Fruit fly (Drosophila melanogaster) whole organism, embryonic: Measurements from ENCODE around the gene CG32813.

Experiments
- Atf6 ChIP-seq: fragments of 200-800 bp; sonication (Bioruptor generic); IDR thresholded peaks from 2 replicates; pipeline ENCODE4 v1.3.6; 2022; ENCODE audit warnings: missing biosample characterization, missing genetic modification characterization
- BEAF-32 ChIP-seq: fragments of 200-800 bp; sonication (Bioruptor generic); optimal IDR thresholded peaks from 3 replicates; lab custom pipeline; 2017; ENCODE audit warnings: missing biosample characterization, missing genetic modification characterization, mild to moderate bottlenecking, moderate library complexity, missing genetic modification reagents
- CG10366 ChIP-seq: fragments of 200-800 bp; sonication (Bioruptor generic); IDR thresholded peaks from 2 replicates; pipeline ENCODE4 v1.3.6; 2022; ENCODE audit warnings: missing biosample characterization, missing genetic modification characterization
- CG11695 ChIP-seq: fragments of 200-800 bp; sonication (Bioruptor generic); IDR thresholded peaks from 3 replicates; pipeline ENCODE4 v1.3.6; 2022; ENCODE audit warnings: missing biosample characterization, missing genetic modification characterization
- CG12071 ChIP-seq: fragments of 200-800 bp; sonication (Bioruptor generic); optimal IDR thresholded peaks from 3 replicates; lab custom pipeline; 2018; ENCODE audit warnings: missing biosample characterization, mild to moderate bottlenecking, missing genetic modification characterization
- CG15601 ChIP-seq: fragments of 200-800 bp; sonication (Bioruptor generic); optimal IDR thresholded peaks from 3 replicates; lab custom pipeline; 2019; ENCODE audit warnings: missing biosample characterization, mild to moderate bottlenecking, missing genetic modification characterization, moderate library complexity
- CG17361 ChIP-seq: fragments of 200-800 bp; sonication (Bioruptor generic); IDR thresholded peaks from 3 replicates; pipeline ENCODE4 v1.3.6; 2022; ENCODE audit warnings: missing biosample characterization, missing genetic modification characterization
- CG18599 ChIP-seq: fragments of 200-800 bp; sonication (Bioruptor generic); optimal IDR thresholded peaks from 3 replicates; lab custom pipeline; 2017; ENCODE audit warnings: missing biosample characterization, missing genetic modification characterization, mild to moderate bottlenecking, moderate library complexity, missing genetic modification reagents
- CG31224 ChIP-seq: fragments of 200-800 bp; sonication (Bioruptor generic); IDR thresholded peaks from 2 replicates; pipeline ENCODE4 v1.3.6; 2022; ENCODE audit warnings: missing biosample characterization, missing genetic modification characterization
- CG34422 ChIP-seq: fragments of 200-800 bp; sonication (Bioruptor generic); IDR thresholded peaks from 3 replicates; pipeline ENCODE4 v1.3.6; 2022; ENCODE audit warnings: missing biosample characterization, missing genetic modification characterization
- CG6254 ChIP-seq: fragments of 200-800 bp; sonication (Bioruptor generic); optimal IDR thresholded peaks from 3 replicates; lab custom pipeline; 2017; ENCODE audit warnings: mild to moderate bottlenecking, missing biosample characterization, missing genetic modification reagents, missing genetic modification characterization
- CG8765 ChIP-seq: fragments of 200-800 bp; sonication (Bioruptor generic); IDR thresholded peaks from 2 replicates; pipeline ENCODE4 v1.3.6; 2022; ENCODE audit warnings: missing biosample characterization, missing genetic modification characterization
- CG8924 ChIP-seq: fragments of 200-800 bp; optimal IDR thresholded peaks from 3 replicates; lab custom pipeline; 2019; ENCODE audit warnings: missing biosample characterization, mild to moderate bottlenecking, missing genetic modification characterization, moderate library complexity
- CG9215 ChIP-seq: fragments of 200-800 bp; sonication (Bioruptor generic); IDR thresholded peaks from 2 replicates; pipeline ENCODE4 v1.3.6; 2022; ENCODE audit warnings: missing biosample characterization, missing genetic modification characterization
- CTCF ChIP-seq: fragments of 200-800 bp; sonication (Bioruptor generic); optimal IDR thresholded peaks from 2 replicates; lab custom pipeline; 2017; ENCODE audit warnings: missing biosample characterization, mild to moderate bottlenecking, missing genetic modification characterization, moderate library complexity
- Chrac-16 ChIP-seq: fragments of 200-800 bp; sonication (Bioruptor generic); optimal IDR thresholded peaks from 3 replicates; lab custom pipeline; 2016; ENCODE audit warnings: missing biosample characterization, missing genetic modification characterization
- CoRest ChIP-seq: fragments of 200-800 bp; sonication (Bioruptor generic); optimal IDR thresholded peaks from 3 replicates; lab custom pipeline; 2018; ENCODE audit warnings: missing biosample characterization, mild to moderate bottlenecking, missing genetic modification characterization, moderate library complexity
- D19A ChIP-seq: fragments of 200-800 bp; optimal IDR thresholded peaks from 3 replicates; lab custom pipeline; 2019; ENCODE audit warnings: missing biosample characterization, mild to moderate bottlenecking, missing genetic modification characterization, moderate library complexity
- Elba2 ChIP-seq: fragments of 200-800 bp; sonication (Bioruptor generic); optimal IDR thresholded peaks from 3 replicates; lab custom pipeline; 2016; ENCODE audit warnings: missing biosample characterization, missing genetic modification characterization
- H15 ChIP-seq: fragments of 200-800 bp; sonication (Bioruptor generic); IDR thresholded peaks from 3 replicates; pipeline ENCODE4 v1.3.6; 2022; ENCODE audit warnings: missing biosample characterization, missing genetic modification characterization
- HLHmδ ChIP-seq: fragments of 200-800 bp; sonication (Bioruptor generic); optimal IDR thresholded peaks from 2 replicates; lab custom pipeline; 2018; ENCODE audit warnings: missing biosample characterization, mild to moderate bottlenecking, missing genetic modification characterization, moderate library complexity
- Hr78 ChIP-seq, 2 experiments: fragments of 200-800 bp in 1 of 2; fragments of >200 bp in 1 of 2; sonication (Bioruptor generic) in 1 of 2; optimal IDR thresholded peaks; 2 replicates each; lab custom pipeline; 2017 to 2019; ENCODE audit warnings: missing biosample characterization in 2 of 2, missing genetic modification characterization in 2 of 2, mild to moderate bottlenecking in 1 of 2, moderate library complexity in 1 of 2
- Kr ChIP-seq: fragments of 200-800 bp; sonication (Bioruptor generic); optimal IDR thresholded peaks from 2 replicates; lab custom pipeline; 2017; ENCODE audit warnings: missing biosample characterization, mild to moderate bottlenecking, missing genetic modification characterization
- Lhr ChIP-seq: fragments of 200-800 bp; sonication (Bioruptor generic); optimal IDR thresholded peaks from 3 replicates; lab custom pipeline; 2017; ENCODE audit warnings: mild to moderate bottlenecking, missing biosample characterization, missing genetic modification reagents, missing genetic modification characterization
- Mrtf ChIP-seq: fragments of 200-800 bp; sonication (Bioruptor generic); IDR thresholded peaks from 3 replicates; pipeline ENCODE4 v1.3.6; 2022; ENCODE audit warnings: missing biosample characterization, missing genetic modification characterization
- NfI ChIP-seq: fragments of 200-800 bp; sonication (Bioruptor generic); optimal IDR thresholded peaks from 3 replicates; lab custom pipeline; 2018; ENCODE audit warnings: missing biosample characterization, mild to moderate bottlenecking, missing genetic modification characterization, moderate library complexity
- PHDP ChIP-seq: fragments of 200-800 bp; sonication (Bioruptor generic); optimal IDR thresholded peaks from 3 replicates; lab custom pipeline; 2018; ENCODE audit warnings: missing biosample characterization, mild to moderate bottlenecking, missing genetic modification characterization, moderate library complexity
- Ptx1 ChIP-seq: fragments of 200-800 bp; sonication (Bioruptor generic); IDR thresholded peaks from 2 replicates; pipeline ENCODE4 v1.3.6; 2022; ENCODE audit warnings: missing biosample characterization, missing genetic modification characterization
- Scr ChIP-seq: fragments of 200-800 bp; sonication (Bioruptor generic); IDR thresholded peaks from 2 replicates; pipeline ENCODE4 v1.3.6; 2022; ENCODE audit warnings: missing biosample characterization, missing genetic modification characterization; ENCODE audit not compliant: partially characterized antibody
- Sry-δ ChIP-seq: fragments of 200-800 bp; sonication (Bioruptor generic); optimal IDR thresholded peaks from 2 replicates; lab custom pipeline; 2016; ENCODE audit warnings: missing biosample characterization, missing genetic modification characterization
- TFAM ChIP-seq: fragments of 200-800 bp; sonication (Bioruptor generic); optimal IDR thresholded peaks from 2 replicates; lab custom pipeline; 2017; ENCODE audit warnings: missing biosample characterization, missing genetic modification characterization, inconsistent platforms
- ab ChIP-seq: fragments of 200-800 bp; sonication (Bioruptor generic); optimal IDR thresholded peaks from 2 replicates; lab custom pipeline; 2016; ENCODE audit warnings: missing biosample characterization, missing genetic modification characterization
- ap ChIP-seq: fragments of 200-800 bp; sonication (Bioruptor generic); IDR thresholded peaks from 2 replicates; pipeline ENCODE4 v1.3.6; 2022; ENCODE audit warnings: missing biosample characterization, missing genetic modification characterization
- cg ChIP-seq: fragments of 200-800 bp; sonication (Bioruptor generic); optimal IDR thresholded peaks from 3 replicates; lab custom pipeline; 2019; ENCODE audit warnings: missing biosample characterization, mild to moderate bottlenecking, missing genetic modification characterization, moderate library complexity
- chinmo ChIP-seq: fragments of 200-800 bp; sonication (Bioruptor generic); IDR thresholded peaks from 4 replicates; pipeline ENCODE4 v1.3.6; 2022; ENCODE audit warnings: missing biosample characterization, missing genetic modification characterization; ENCODE audit not compliant: partially characterized antibody
- crp ChIP-seq, 2 experiments: fragments of 200-800 bp; sonication (Bioruptor generic); optimal IDR thresholded peaks; 2 replicates in 1 of 2; 3 replicates in 1 of 2; lab custom pipeline; 2017; ENCODE audit warnings: missing biosample characterization in 2 of 2, missing genetic modification characterization in 2 of 2, mild to moderate bottlenecking in 1 of 2, moderate library complexity in 1 of 2
- dati ChIP-seq: fragments of 200-800 bp; sonication (Bioruptor generic); IDR thresholded peaks from 2 replicates; pipeline ENCODE4 v1.3.6; 2022; ENCODE audit warnings: missing biosample characterization, missing genetic modification characterization
- disco-r ChIP-seq: fragments of 200-800 bp; sonication (Bioruptor generic); optimal IDR thresholded peaks from 2 replicates; lab custom pipeline; 2016; ENCODE audit warnings: missing biosample characterization, missing genetic modification characterization
- gsb-n ChIP-seq: fragments of 200-800 bp; sonication (Bioruptor generic); optimal IDR thresholded peaks from 3 replicates; lab custom pipeline; 2018; ENCODE audit warnings: missing biosample characterization, mild to moderate bottlenecking, missing genetic modification characterization
- hb ChIP-seq: fragments of 200-800 bp; sonication (Bioruptor generic); IDR thresholded peaks from 3 replicates; pipeline ENCODE4 v1.3.6; 2022; ENCODE audit warnings: missing biosample characterization, missing genetic modification characterization; ENCODE audit not compliant: partially characterized antibody
- inv ChIP-seq: fragments of 200-800 bp; sonication (Bioruptor generic); IDR thresholded peaks from 2 replicates; pipeline ENCODE4 v1.3.6; 2022; ENCODE audit warnings: missing biosample characterization, missing genetic modification characterization; ENCODE audit not compliant: partially characterized antibody
- kay ChIP-seq: fragments of 200-800 bp; sonication (Bioruptor generic); optimal IDR thresholded peaks from 2 replicates; lab custom pipeline; 2016; ENCODE audit warnings: missing biosample characterization, missing genetic modification characterization
- lmd ChIP-seq: fragments of 200-800 bp; sonication (Bioruptor generic); IDR thresholded peaks from 2 replicates; pipeline ENCODE4 v1.3.6; 2022; ENCODE audit warnings: missing biosample characterization, missing genetic modification characterization
- mld ChIP-seq: fragments of 200-800 bp; sonication (Bioruptor generic); IDR thresholded peaks from 3 replicates; pipeline ENCODE4 v1.3.6; 2022; ENCODE audit warnings: missing biosample characterization, missing genetic modification characterization; ENCODE audit not compliant: partially characterized antibody
- nmo ChIP-seq: fragments of 200-800 bp; sonication (Bioruptor generic); optimal IDR thresholded peaks from 2 replicates; lab custom pipeline; 2018; ENCODE audit warnings: missing biosample characterization, mild to moderate bottlenecking, missing genetic modification characterization, moderate library complexity
- sens-2 ChIP-seq: fragments of 200-800 bp; sonication (Bioruptor generic); IDR thresholded peaks from 2 replicates; pipeline ENCODE4 v1.3.6; 2022; ENCODE audit warnings: missing biosample characterization, missing genetic modification characterization
- slbo ChIP-seq: fragments of 200-800 bp; sonication (Bioruptor generic); IDR thresholded peaks from 2 replicates; pipeline ENCODE4 v1.3.6; 2022; ENCODE audit warnings: missing biosample characterization, missing genetic modification characterization
- ttk ChIP-seq: fragments of 200-800 bp; sonication (Bioruptor generic); IDR thresholded peaks from 2 replicates; pipeline ENCODE4 v2.1.2; 2022; ENCODE audit warnings: missing biosample characterization, missing genetic modification characterization
- vfl ChIP-seq: fragments of 200-800 bp; sonication (Bioruptor generic); optimal IDR thresholded peaks from 2 replicates; lab custom pipeline; 2016; ENCODE audit warnings: missing biosample characterization, missing genetic modification characterization
- yki ChIP-seq: fragments of >200 bp; optimal IDR thresholded peaks from 3 replicates; lab custom pipeline; 2018

Gene CG32813

DNA sequence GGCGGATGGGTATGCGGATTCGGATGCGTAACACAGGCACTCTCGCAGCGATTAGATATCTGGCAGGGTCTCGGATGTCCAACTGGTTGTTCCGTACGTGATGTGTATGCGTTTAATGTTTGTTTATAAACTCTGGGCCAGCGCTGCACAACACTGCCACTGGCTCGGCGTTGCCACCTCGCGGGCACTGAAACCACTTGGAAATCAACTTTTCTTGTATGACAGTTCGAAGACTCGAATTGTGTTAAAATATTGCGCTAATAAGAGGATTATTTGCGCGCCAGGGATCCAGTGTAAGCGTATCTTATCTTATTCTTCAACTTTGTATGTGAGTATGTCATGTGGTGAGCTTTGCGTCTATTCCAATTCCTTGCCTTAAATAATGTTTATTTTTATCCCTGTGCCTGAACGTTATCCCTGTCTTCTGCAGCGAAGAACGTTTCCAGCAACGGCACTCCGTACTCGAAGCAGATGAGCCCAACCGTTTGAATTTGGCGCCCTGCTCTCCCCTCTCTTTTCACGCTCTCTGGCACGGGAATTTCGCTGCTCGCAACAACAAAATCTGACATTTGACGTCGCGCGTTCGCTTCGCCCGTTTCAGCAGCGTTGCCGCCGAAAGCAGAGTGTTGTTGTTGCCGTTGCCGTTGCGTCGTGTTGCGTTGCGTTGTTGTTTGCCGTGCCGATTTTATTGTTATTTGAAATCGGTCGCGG, at the start of gene CG32813, which contains the start of gene CG3719 (continued):
- TF ChIP-seq slbo (GFP tag; lab: Robert Waterston, UW), result peak; percentile 65
- TF ChIP-seq Scr (GFP tag; lab: Robert Waterston, UW), result no peak
- TF ChIP-seq CG11695 (GFP tag; lab: Robert Waterston, UW), result no peak
- TF ChIP-seq chinmo, result 0 out of 4 replicates have a peak, but pooled peaks have one; percentile 27
- TF ChIP-seq Hr78 (GFP tag; optimal IDR thresholded peaks at IDR 0.05; lab: Kevin White, UChicago), result no peak
- TF ChIP-seq inv (GFP tag; lab: Robert Waterston, UW), result peak; percentile 29; the same call in 1 of the 2 replicates
- peak; percentile 32 for TF ChIP-seq CTCF (GFP tag; lab: Kevin White, UChicago)
- TF ChIP-seq ttk (GFP tag; lab: Robert Waterston, UW), result no peak
- peak; percentile 45 for TF ChIP-seq Lhr
- no peak for TF ChIP-seq nmo (GFP tag; lab: Kevin White, UChicago)
- TF ChIP-seq TFAM (GFP tag; lab: Kevin White, UChicago), result no peak
- TF ChIP-seq Atf6 (GFP tag; lab: Robert Waterston, UW), result 0 out of 2 replicates have a peak, but pooled peaks have one; percentile 5
- TF ChIP-seq sens-2 (GFP tag; lab: Robert Waterston, UW), result no peak
- TF ChIP-seq PHDP, result no peak
- TF ChIP-seq disco-r (GFP tag; lab: Kevin White, UChicago), result no peak
- TF ChIP-seq cg (GFP tag; lab: Kevin White, UChicago), result no peak
- no peak for TF ChIP-seq CG12071 (GFP tag; lab: Kevin White, UChicago)
- 0 out of 2 replicates have a peak, but pooled peaks have one; percentile 9 for TF ChIP-seq Ptx1 (GFP tag; lab: Robert Waterston, UW)
- no peak for TF ChIP-seq D19A (tag; lab: Kevin White, UChicago)
- no peak for TF ChIP-seq CG15601
- TF ChIP-seq Chrac-16 (GFP tag; lab: Kevin White, UChicago), result no peak
- peak; percentile 43 for TF ChIP-seq CG18599
- TF ChIP-seq CG8924, result peak; percentile 28
- TF ChIP-seq Mrtf (GFP tag; lab: Robert Waterston, UW), result no peak
- peak; percentile 30; the same call in 1 of the 3 replicates for TF ChIP-seq CG17361 (GFP tag; lab: Robert Waterston, UW)
- no peak for TF ChIP-seq CG31224 (GFP tag; lab: Robert Waterston, UW)
- TF ChIP-seq ab (GFP tag; lab: Kevin White, UChicago), result no peak
- TF ChIP-seq dati (GFP tag; lab: Robert Waterston, UW), result no peak
- no peak for TF ChIP-seq vfl (GFP tag; lab: Kevin White, UChicago)
- no peak for TF ChIP-seq Kr (GFP tag; lab: Kevin White, UChicago)
- peak; percentile 77 for TF ChIP-seq Elba2
- no peak for TF ChIP-seq mld (GFP tag; lab: Robert Waterston, UW)
- TF ChIP-seq kay (GFP tag; lab: Kevin White, UChicago), result peak; percentile 29
- TF ChIP-seq Sry-δ, result peak; percentile 52
- no peak for TF ChIP-seq CG34422
- TF ChIP-seq crp (GFP tag; optimal IDR thresholded peaks at IDR 0.05; lab: Kevin White, UChicago), result peak in 1 of 2 experiments; percentile 32
- TF ChIP-seq HLHmδ, result no peak
- TF ChIP-seq NfI (GFP tag; lab: Kevin White, UChicago), result peak; percentile 34
- peak; percentile 37; the same call in 1 of the 2 replicates for TF ChIP-seq lmd
- no peak for TF ChIP-seq CG6254 (GFP tag; lab: Kevin White, UChicago)
- TF ChIP-seq ap (GFP tag; lab: Robert Waterston, UW), result no peak
- TF ChIP-seq yki (lab: Kevin White, UChicago), result no peak
- no peak for TF ChIP-seq H15 (GFP tag; lab: Robert Waterston, UW)
- peak; percentile 19 for TF ChIP-seq CoRest (tag; lab: Kevin White, UChicago)
- TF ChIP-seq CG8765 (GFP tag; lab: Robert Waterston, UW), result no peak
- TF ChIP-seq CG9215 (GFP tag; lab: Robert Waterston, UW), result peak; percentile 32; the same call in 1 of the 2 replicates
- TF ChIP-seq gsb-n (tag; lab: Kevin White, UChicago), result no peak
- TF ChIP-seq BEAF-32 (GFP tag; lab: Kevin White, UChicago), result peak; percentile 36
- peak; percentile 41 for TF ChIP-seq CG10366
- TF ChIP-seq hb, result no peak
